Fruit fly (Drosophila melanogaster): ENCODE measurements around the gene neb.

dm6 chr2L:20078880-20079279 is 3.3 kb downstream of the neb start:
- TF ChIP-seq CTCF (optimal IDR thresholded peaks at IDR 0.05) (no peak), CG8478 (optimal IDR thresholded peaks at IDR 0.05) (no peak)

All from S2 (cell line).